Fruit fly (Drosophila melanogaster): ENCODE data around the gene Obp83b.
A peak's percentile ranks its signal among the peaks of the same experiment; 100 is the strongest.

Gene Obp83b

DNA sequence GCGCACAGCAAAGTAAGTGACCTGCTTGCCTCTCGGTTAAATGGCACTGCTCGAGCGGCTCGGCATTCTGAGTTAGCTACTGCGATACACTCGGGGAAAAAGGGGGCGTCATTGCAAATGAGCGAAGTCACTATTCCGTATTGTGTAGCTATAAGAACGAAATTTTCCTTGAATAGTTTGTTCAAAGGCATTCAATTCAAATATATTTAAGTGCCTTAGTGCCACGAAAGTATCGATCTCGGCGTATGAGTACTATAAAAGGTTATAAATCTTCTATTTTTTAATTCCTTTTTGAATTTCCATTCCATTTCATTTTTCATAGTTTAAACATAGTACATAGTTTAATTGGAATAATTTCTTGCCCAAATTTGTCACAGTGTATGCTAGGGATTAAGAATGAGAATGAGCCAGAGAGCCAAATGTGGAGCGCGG is 21.6 kb upstream of the Obp83b start (continued):
- TF ChIP-seq pb (GFP tag; optimal IDR thresholded peaks at IDR 0.05) (no peak), shn (GFP tag; optimal IDR thresholded peaks at IDR 0.05) (peak; percentile 7), fu2 (GFP tag; optimal IDR thresholded peaks at IDR 0.05) (peak; percentile 29), jigr1 (GFP tag; IDR thresholded peaks at IDR 0.05) (no peak), CG32772 (GFP tag; IDR thresholded peaks at IDR 0.05) (no peak), CG4282 (GFP tag; optimal IDR thresholded peaks at IDR 0.05) (no peak), stc (GFP tag; IDR thresholded peaks at IDR 0.05) (0 out of 2 replicates have a peak, but pooled peaks have one; percentile 36), br (optimal IDR thresholded peaks at IDR 0.05) (no peak), emc (GFP tag; optimal IDR thresholded peaks at IDR 0.05) (no peak), CG12071 (GFP tag; optimal IDR thresholded peaks at IDR 0.05) (peak; percentile 37), ab (GFP tag; optimal IDR thresholded peaks at IDR 0.05) (no peak), klu (GFP tag; IDR thresholded peaks at IDR 0.05) (no peak), Ptx1 (GFP tag; IDR thresholded peaks at IDR 0.05) (peak; percentile 58), org-1 (GFP tag; optimal IDR thresholded peaks at IDR 0.05) (peak; percentile 46), esg (GFP tag; conservative IDR thresholded peaks at IDR 0.05) (no peak), CG1647 (GFP tag; optimal IDR thresholded peaks at IDR 0.05) (no peak), seq (GFP tag; IDR thresholded peaks at IDR 0.05) (no peak), ash1 (GFP tag; optimal IDR thresholded peaks at IDR 0.05) (no peak), Oaz (GFP tag; IDR thresholded peaks at IDR 0.05) (no peak), chif (GFP tag; optimal IDR thresholded peaks at IDR 0.05) (peak; percentile 32 to 49), jumu (GFP tag; optimal IDR thresholded peaks at IDR 0.05) (no peak), lbe (GFP tag; optimal IDR thresholded peaks at IDR 0.05) (no peak), CG1832 (GFP tag; optimal IDR thresholded peaks at IDR 0.05) (no peak), CG6254 (GFP tag; optimal IDR thresholded peaks at IDR 0.05) (no peak), ap (GFP tag; IDR thresholded peaks at IDR 0.05) (no peak), Max (GFP tag; optimal IDR thresholded peaks at IDR 0.05) (peak; percentile 40), CG3995 (GFP tag; optimal IDR thresholded peaks at IDR 0.05) (no peak), tgo (GFP tag; IDR thresholded peaks at IDR 0.05) (peak; percentile 39; the same call in 2 of the 3 replicates), CG6175 (GFP tag; IDR thresholded peaks at IDR 0.05) (no peak), yki (optimal IDR thresholded peaks at IDR 0.05) (no peak), CG4328 (GFP tag; optimal IDR thresholded peaks at IDR 0.05) (peak; percentile 27), Deaf1 (tag; optimal IDR thresholded peaks at IDR 0.05) (peak; percentile 14), CTCF (GFP tag; optimal IDR thresholded peaks at IDR 0.05) (no peak), CG18764 (GFP tag; optimal IDR thresholded peaks at IDR 0.05) (no peak), CG30403 (GFP tag; optimal IDR thresholded peaks at IDR 0.05) (peak; percentile 67), CG5245 (GFP tag; optimal IDR thresholded peaks at IDR 0.05) (no peak), abd-A (tag; optimal IDR thresholded peaks at IDR 0.05) (no peak), bab2 (GFP tag; optimal IDR thresholded peaks at IDR 0.05) (peak; percentile 31), Dbx (GFP tag; IDR thresholded peaks at IDR 0.05) (no peak), corto (GFP tag; optimal IDR thresholded peaks at IDR 0.05) (no peak), CG11456 (GFP tag; IDR thresholded peaks at IDR 0.05) (no peak), Camta (GFP tag; optimal IDR thresholded peaks at IDR 0.05) (peak; percentile 31), luna (GFP tag; optimal IDR thresholded peaks at IDR 0.05) (no peak), Hand (GFP tag; optimal IDR thresholded peaks at IDR 0.05) (peak; percentile 70), CG11696 (GFP tag; IDR thresholded peaks at IDR 0.05) (no peak), CG12299 (tag; optimal IDR thresholded peaks at IDR 0.05) (no peak), CG1233 (GFP tag; optimal IDR thresholded peaks at IDR 0.05) (no peak), CG3407 (GFP tag; optimal IDR thresholded peaks at IDR 0.05) (no peak), stwl (tag; optimal IDR thresholded peaks at IDR 0.05) (no peak), MESR4 (GFP tag; optimal IDR thresholded peaks at IDR 0.05) (no peak), vfl (GFP tag; optimal IDR thresholded peaks at IDR 0.05) (no peak), Med (GFP tag) (peak; percentile 78), Usf (GFP tag; optimal IDR thresholded peaks at IDR 0.05) (peak; percentile 11), toy (GFP tag; IDR thresholded peaks at IDR 0.05) (no peak), GATAe (GFP tag; conservative IDR thresholded peaks at IDR 0.05) (no peak)

Measured in whole organism, embryonic.